Fruit fly (Drosophila melanogaster) whole organism, embryonic: ENCODE measurements around the gene Mst77F.
A peak's percentile ranks its signal among the peaks of the same experiment; 100 is the strongest.

Experiments used
- Blimp-1 ChIP-seq: fragments of 200-800 bp; sonication (Bioruptor generic); optimal IDR thresholded peaks from 3 replicates; lab custom pipeline; 2018; ENCODE audit warnings: missing biosample characterization, missing genetic modification characterization, mild to moderate bottlenecking, moderate library complexity, missing genetic modification reagents
- C15 ChIP-seq: fragments of 200-800 bp; sonication (Bioruptor generic); IDR thresholded peaks from 3 replicates; pipeline ENCODE4 v1.3.6; 2022; ENCODE audit warnings: missing biosample characterization, missing genetic modification characterization
- CG1024 ChIP-seq: fragments of 200-800 bp; sonication (Bioruptor generic); IDR thresholded peaks from 2 replicates; pipeline ENCODE4 v1.3.6; 2022; ENCODE audit warnings: missing biosample characterization, missing genetic modification characterization
- CG10321 ChIP-seq: fragments of 200-800 bp; sonication (Bioruptor generic); IDR thresholded peaks from 2 replicates; pipeline ENCODE4 v1.3.6; 2022; ENCODE audit warnings: missing biosample characterization, missing genetic modification characterization
- CG11085 ChIP-seq: fragments of 200-800 bp; sonication (Bioruptor generic); IDR thresholded peaks from 2 replicates; pipeline ENCODE4 v1.3.6; 2022; ENCODE audit warnings: missing biosample characterization, missing genetic modification characterization
- CG13296 ChIP-seq: fragments of 200-800 bp; sonication (Bioruptor generic); optimal IDR thresholded peaks from 3 replicates; lab custom pipeline; 2018; ENCODE audit warnings: missing biosample characterization, mild to moderate bottlenecking, missing genetic modification characterization
- CG15011 ChIP-seq: fragments of 200-800 bp; sonication (Bioruptor generic); optimal IDR thresholded peaks from 3 replicates; lab custom pipeline; 2018; ENCODE audit warnings: missing biosample characterization, mild to moderate bottlenecking, missing genetic modification characterization
- CG15479 ChIP-seq: fragments of 200-800 bp; sonication (Bioruptor generic); optimal IDR thresholded peaks from 3 replicates; lab custom pipeline; 2019; ENCODE audit warnings: missing biosample characterization, mild to moderate bottlenecking, missing genetic modification characterization, moderate library complexity
- CG16815 ChIP-seq: fragments of 200-800 bp; sonication (Bioruptor generic); optimal IDR thresholded peaks from 3 replicates; lab custom pipeline; 2017; ENCODE audit warnings: missing biosample characterization, mild to moderate bottlenecking, missing genetic modification characterization
- CG17912 ChIP-seq: fragments of 200-800 bp; sonication (Bioruptor generic); optimal IDR thresholded peaks from 2 replicates; lab custom pipeline; 2018; ENCODE audit warnings: missing biosample characterization, mild to moderate bottlenecking, missing genetic modification characterization
- CG18262 ChIP-seq: fragments of 200-800 bp; optimal IDR thresholded peaks from 3 replicates; lab custom pipeline; 2019; ENCODE audit warnings: missing biosample characterization, mild to moderate bottlenecking, missing genetic modification characterization, moderate library complexity
- CG2875 ChIP-seq: fragments of 200-800 bp; sonication (Bioruptor generic); optimal IDR thresholded peaks from 2 replicates; lab custom pipeline; 2017; ENCODE audit warnings: missing biosample characterization, mild to moderate bottlenecking, missing genetic modification characterization, missing genetic modification reagents
- CG30020 ChIP-seq: fragments of 200-800 bp; optimal IDR thresholded peaks from 2 replicates; lab custom pipeline; 2019; ENCODE audit warnings: missing biosample characterization, mild to moderate bottlenecking, missing genetic modification characterization, moderate library complexity
- CG30431 ChIP-seq: fragments of 200-800 bp; sonication (Bioruptor generic); optimal IDR thresholded peaks from 2 replicates; lab custom pipeline; 2017; ENCODE audit warnings: missing biosample characterization, missing genetic modification characterization
- CG3281 ChIP-seq: fragments of 200-800 bp; sonication (Bioruptor generic); optimal IDR thresholded peaks from 3 replicates; lab custom pipeline; 2017; ENCODE audit warnings: missing biosample characterization, mild to moderate bottlenecking, missing genetic modification characterization
- CG34376 ChIP-seq: fragments of 200-800 bp; sonication (Bioruptor generic); optimal IDR thresholded peaks from 2 replicates; lab custom pipeline; 2018; ENCODE audit warnings: missing biosample characterization, mild to moderate bottlenecking, missing genetic modification characterization
- CG4820 ChIP-seq: fragments of 200-800 bp; sonication (Bioruptor generic); optimal IDR thresholded peaks from 3 replicates; lab custom pipeline; 2016; ENCODE audit warnings: missing biosample characterization, missing genetic modification characterization
- CG5953 ChIP-seq: fragments of 200-800 bp; sonication (Bioruptor generic); IDR thresholded peaks from 2 replicates; pipeline ENCODE4 v1.3.6; 2022; ENCODE audit warnings: missing biosample characterization, missing genetic modification characterization
- CG6175 ChIP-seq: fragments of 200-800 bp; sonication (Bioruptor generic); IDR thresholded peaks from 3 replicates; pipeline ENCODE4 v1.3.6; 2022; ENCODE audit warnings: missing biosample characterization, missing genetic modification characterization
- CG7786 ChIP-seq: fragments of 200-800 bp; sonication (Bioruptor generic); optimal IDR thresholded peaks from 2 replicates; lab custom pipeline; 2016; ENCODE audit warnings: missing biosample characterization, missing genetic modification characterization
- CTCF ChIP-seq: fragments of 200-800 bp; sonication (Bioruptor generic); optimal IDR thresholded peaks from 2 replicates; lab custom pipeline; 2017; ENCODE audit warnings: missing biosample characterization, mild to moderate bottlenecking, missing genetic modification characterization, moderate library complexity
- Camta ChIP-seq: fragments of 200-800 bp; sonication (Bioruptor generic); optimal IDR thresholded peaks from 2 replicates; lab custom pipeline; 2016; ENCODE audit warnings: missing biosample characterization, missing genetic modification characterization
- CoRest ChIP-seq: fragments of 200-800 bp; sonication (Bioruptor generic); optimal IDR thresholded peaks from 3 replicates; lab custom pipeline; 2018; ENCODE audit warnings: missing biosample characterization, mild to moderate bottlenecking, missing genetic modification characterization, moderate library complexity
- Ets65A ChIP-seq: fragments of 200-800 bp; sonication (Bioruptor generic); peaks from one replicate; lab custom pipeline; 2016; ENCODE audit warnings: missing biosample characterization, missing genetic modification characterization
- Hand ChIP-seq: fragments of 200-800 bp; sonication (Bioruptor generic); optimal IDR thresholded peaks from 2 replicates; lab custom pipeline; 2017; ENCODE audit warnings: mild to moderate bottlenecking, missing biosample characterization, missing genetic modification reagents, missing genetic modification characterization
- HmgZ ChIP-seq: fragments of 200-800 bp; sonication (Bioruptor generic); optimal IDR thresholded peaks from 2 replicates; lab custom pipeline; 2018; ENCODE audit warnings: missing biosample characterization, mild to moderate bottlenecking, missing genetic modification characterization
- Hr78 ChIP-seq, 2 experiments: fragments of 200-800 bp in 1 of 2; fragments of >200 bp in 1 of 2; sonication (Bioruptor generic) in 1 of 2; optimal IDR thresholded peaks; 2 replicates each; lab custom pipeline; 2017 to 2019; ENCODE audit warnings: missing biosample characterization in 2 of 2, missing genetic modification characterization in 2 of 2, mild to moderate bottlenecking in 1 of 2, moderate library complexity in 1 of 2
- Lhr ChIP-seq: fragments of 200-800 bp; sonication (Bioruptor generic); optimal IDR thresholded peaks from 3 replicates; lab custom pipeline; 2017; ENCODE audit warnings: mild to moderate bottlenecking, missing biosample characterization, missing genetic modification reagents, missing genetic modification characterization
- Nf-YB ChIP-seq: fragments of 200-800 bp; sonication (Bioruptor generic); optimal IDR thresholded peaks from 3 replicates; lab custom pipeline; 2019; ENCODE audit warnings: missing biosample characterization, mild to moderate bottlenecking, missing genetic modification characterization, moderate library complexity
- Six4 ChIP-seq: fragments of 200-800 bp; sonication (Bioruptor generic); optimal IDR thresholded peaks from 2 replicates; lab custom pipeline; 2016; ENCODE audit warnings: missing biosample characterization, missing genetic modification characterization
- ato ChIP-seq: fragments of 200-800 bp; sonication (Bioruptor generic); IDR thresholded peaks from 2 replicates; pipeline ENCODE4 v1.3.6; 2022; ENCODE audit warnings: missing biosample characterization, missing genetic modification characterization; ENCODE audit not compliant: partially characterized antibody
- bigmax ChIP-seq: fragments of 200-800 bp; sonication (Bioruptor generic); optimal IDR thresholded peaks from 2 replicates; lab custom pipeline; 2018; ENCODE audit warnings: missing biosample characterization, mild to moderate bottlenecking, missing genetic modification characterization
- br ChIP-seq: fragments of >200 bp; optimal IDR thresholded peaks from 2 replicates; lab custom pipeline; 2017
- cad ChIP-seq: fragments of >200 bp; optimal IDR thresholded peaks from 2 replicates; lab custom pipeline; 2017; ENCODE audit warnings: missing biosample characterization, missing genetic modification characterization
- dati ChIP-seq: fragments of 200-800 bp; sonication (Bioruptor generic); IDR thresholded peaks from 2 replicates; pipeline ENCODE4 v1.3.6; 2022; ENCODE audit warnings: missing biosample characterization, missing genetic modification characterization
- emc ChIP-seq: fragments of 200-800 bp; sonication (Bioruptor generic); optimal IDR thresholded peaks from 2 replicates; lab custom pipeline; 2016; ENCODE audit warnings: missing biosample characterization, missing genetic modification characterization
- fd64A ChIP-seq: fragments of 200-800 bp; sonication (Bioruptor generic); optimal IDR thresholded peaks from 3 replicates; lab custom pipeline; 2018; ENCODE audit warnings: missing biosample characterization, mild to moderate bottlenecking, missing genetic modification characterization
- fru ChIP-seq: fragments of >200 bp; optimal IDR thresholded peaks from 2 replicates; lab custom pipeline; 2017
- fu2 ChIP-seq: fragments of 200-800 bp; sonication (Bioruptor generic); optimal IDR thresholded peaks from 2 replicates; lab custom pipeline; 2016; ENCODE audit warnings: missing biosample characterization, missing genetic modification characterization
- gcm ChIP-seq: fragments of 200-800 bp; sonication (Bioruptor generic); optimal IDR thresholded peaks from 2 replicates; lab custom pipeline; 2019; ENCODE audit warnings: missing biosample characterization, mild to moderate bottlenecking, missing genetic modification characterization, moderate library complexity
- gcm2 ChIP-seq: fragments of 200-800 bp; sonication (Bioruptor generic); optimal IDR thresholded peaks from 2 replicates; lab custom pipeline; 2016; ENCODE audit warnings: missing biosample characterization, missing genetic modification characterization
- jigr1 ChIP-seq: fragments of 200-800 bp; sonication (Bioruptor generic); IDR thresholded peaks from 3 replicates; pipeline ENCODE4 v1.3.6; 2022; ENCODE audit warnings: missing biosample characterization, missing genetic modification characterization
- jumu ChIP-seq: fragments of 200-800 bp; sonication (Bioruptor generic); optimal IDR thresholded peaks from 3 replicates; lab custom pipeline; 2016; ENCODE audit warnings: missing biosample characterization, missing genetic modification characterization
- ken ChIP-seq: fragments of 200-800 bp; sonication (Bioruptor generic); IDR thresholded peaks from 3 replicates; pipeline ENCODE4 v1.3.6; 2022; ENCODE audit warnings: missing biosample characterization, missing genetic modification characterization
- odd ChIP-seq: fragments of 200-800 bp; sonication (Bioruptor generic); optimal IDR thresholded peaks from 2 replicates; lab custom pipeline; 2017; ENCODE audit warnings: missing biosample characterization, mild to moderate bottlenecking, missing genetic modification characterization
- otp ChIP-seq: fragments of 200-800 bp; sonication (Bioruptor generic); IDR thresholded peaks from 3 replicates; pipeline ENCODE4, ENCODE4 v1.3.6; 2022; ENCODE audit warnings: missing biosample characterization, missing genetic modification characterization
- sim ChIP-seq: fragments of 200-800 bp; sonication (Bioruptor generic); IDR thresholded peaks from 2 replicates; pipeline ENCODE4 v1.3.6; 2022; ENCODE audit warnings: missing biosample characterization, missing genetic modification characterization
- slp2 ChIP-seq: fragments of 200-800 bp; sonication (Bioruptor generic); optimal IDR thresholded peaks from 2 replicates; lab custom pipeline; 2016; ENCODE audit warnings: missing biosample characterization, missing genetic modification characterization
- tll ChIP-seq, 2 experiments: fragments of 200-800 bp in 1 of 2; fragments of >200 bp in 1 of 2; sonication (Bioruptor generic) in 1 of 2; optimal IDR thresholded peaks; 2 replicates each; lab custom pipeline; 2017 to 2019; ENCODE audit warnings: missing biosample characterization in 2 of 2, missing genetic modification characterization in 2 of 2, mild to moderate bottlenecking in 1 of 2, moderate library complexity in 1 of 2
- zen ChIP-seq: fragments of 200-800 bp; sonication (Bioruptor generic); optimal IDR thresholded peaks from 3 replicates; lab custom pipeline; 2018; ENCODE audit warnings: missing biosample characterization, mild to moderate bottlenecking, missing genetic modification characterization, moderate library complexity

Mst77F gene

dm6 chr3L:20778224-20779063 lies 39.4 kb downstream of the Mst77F start, which contains the start of the genes Pex16 and Pex14 (continued):
- peak; percentile 19 for TF ChIP-seq CG2875 (GFP tag; lab: Kevin White, UChicago)
- peak; percentile 81 for TF ChIP-seq CG7786
- peak; percentile 72 for TF ChIP-seq Camta
- no peak for TF ChIP-seq Hr78 (GFP tag; optimal IDR thresholded peaks at IDR 0.05; lab: Kevin White, UChicago)
- peak; percentile 62 for TF ChIP-seq CG5953 (GFP tag; lab: Robert Waterston, UW)
- peak; percentile 67 for TF ChIP-seq CG18262 (tag; lab: Kevin White, UChicago)
- TF ChIP-seq Ets65A = peak; percentile 97
- no peak for TF ChIP-seq jigr1
- no peak for TF ChIP-seq br
- peak; percentile 71 for TF ChIP-seq CG16815 (GFP tag; lab: Kevin White, UChicago)
- TF ChIP-seq CG17912 (GFP tag; lab: Kevin White, UChicago) = peak; percentile 25
- no peak for TF ChIP-seq dati (GFP tag; lab: Robert Waterston, UW)
- no peak for TF ChIP-seq CG15479 (GFP tag; lab: Kevin White, UChicago)
- no peak for TF ChIP-seq gcm (GFP tag; lab: Kevin White, UChicago)
- peak; percentile 27 for TF ChIP-seq Nf-YB (GFP tag; lab: Kevin White, UChicago)
- TF ChIP-seq CG13296 (GFP tag; lab: Kevin White, UChicago) = peak; percentile 45
- TF ChIP-seq sim = no peak
- TF ChIP-seq gcm2 (GFP tag; lab: Kevin White, UChicago) = peak; percentile 27
- peak; percentile 55 for TF ChIP-seq HmgZ (tag; lab: Kevin White, UChicago)
- TF ChIP-seq Lhr (GFP tag; lab: Kevin White, UChicago) = peak; percentile 28
- TF ChIP-seq otp = no peak
- no peak for TF ChIP-seq bigmax
- TF ChIP-seq odd (GFP tag; lab: Kevin White, UChicago) = peak; percentile 27
- TF ChIP-seq CG11085 (GFP tag; lab: Robert Waterston, UW) = peak; percentile 71
- TF ChIP-seq Blimp-1 (GFP tag; lab: Kevin White, UChicago) = no peak
- peak; percentile 68 for TF ChIP-seq emc (GFP tag; lab: Kevin White, UChicago)
- TF ChIP-seq CG6175 (GFP tag; lab: Robert Waterston, UW) = peak; percentile 58; the same call in 1 of the 3 replicates
- TF ChIP-seq Hand (GFP tag; lab: Kevin White, UChicago) = no peak
- 0 out of 3 replicates have a peak, but pooled peaks have one; percentile 42 for TF ChIP-seq C15 (GFP tag; lab: Robert Waterston, UW)
- peak; percentile 53 for TF ChIP-seq Six4 (GFP tag; lab: Kevin White, UChicago)
- TF ChIP-seq zen (tag; lab: Kevin White, UChicago) = peak; percentile 49
- peak; percentile 57 for TF ChIP-seq slp2 (GFP tag; lab: Kevin White, UChicago)
- TF ChIP-seq tll (GFP tag; optimal IDR thresholded peaks at IDR 0.05; lab: Kevin White, UChicago) = peak in 1 of 2 experiments; percentile 77
- peak; percentile 77; the same call in 2 of the 3 replicates for TF ChIP-seq ken (GFP tag; lab: Robert Waterston, UW)
- no peak for TF ChIP-seq CG10321
- peak; percentile 64 for TF ChIP-seq CG3281
- peak; percentile 79 for TF ChIP-seq CoRest (tag; lab: Kevin White, UChicago)
- peak; percentile 69 for TF ChIP-seq jumu (GFP tag; lab: Kevin White, UChicago)
- peak; percentile 69 for TF ChIP-seq fu2 (GFP tag; lab: Kevin White, UChicago)
- peak; percentile 45 for TF ChIP-seq CG4820 (GFP tag; lab: Kevin White, UChicago)
- TF ChIP-seq CG1024 (GFP tag; lab: Robert Waterston, UW) = peak; percentile 46; the same call in 1 of the 2 replicates
- no peak for TF ChIP-seq CTCF (GFP tag; lab: Kevin White, UChicago)
- no peak for TF ChIP-seq fru (lab: Kevin White, UChicago)
- TF ChIP-seq CG30431 = peak; percentile 71
- no peak for TF ChIP-seq CG34376 (GFP tag; lab: Kevin White, UChicago)
- no peak for TF ChIP-seq cad (GFP tag; lab: Kevin White, UChicago)
- no peak for TF ChIP-seq CG15011
- peak; percentile 44 for TF ChIP-seq CG30020 (tag; lab: Kevin White, UChicago)
- TF ChIP-seq ato (GFP tag; lab: Robert Waterston, UW) = no peak
- no peak for TF ChIP-seq fd64A
